Worm (Caenorhabditis elegans) whole organism, L4/young adult: ENCODE results near the gene pkg-2.

Experiments
- W03F9.2 ChIP-seq: fragments of 150-350 bp; optimal IDR thresholded peaks from 2 replicates; lab custom pipeline; 2014; ENCODE audit warnings: missing biosample characterization, missing genetic modification characterization
- him-1 ChIP-seq: sonication (generic microtip); optimal IDR thresholded peaks from 2 replicates; lab custom pipeline; 2016; ENCODE audit warnings: missing genotype, missing genetic modification reagents, missing genetic modification characterization, missing compliant biosample characterization

DNA sequence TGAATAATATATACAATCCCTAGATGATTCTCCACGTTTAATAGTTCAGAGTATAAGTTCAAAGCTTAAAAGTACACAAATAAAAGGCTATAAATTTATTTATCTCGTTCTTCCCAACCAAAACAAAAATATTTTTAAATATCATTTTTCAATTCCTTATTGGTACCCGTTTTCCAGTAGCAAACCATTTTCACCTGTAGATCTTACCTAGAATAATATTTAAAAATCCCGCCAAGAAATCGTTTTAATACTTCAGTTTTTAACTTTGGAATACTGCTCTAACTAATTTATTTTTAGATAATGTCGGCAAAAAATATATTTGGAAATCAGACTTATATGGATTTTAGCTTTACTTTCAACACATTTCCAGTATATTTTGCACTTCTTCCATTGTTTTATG, 28.5 kb upstream of the pkg-2 start, which contains the start of gene sru-7:
- TF ChIP-seq W03F9.2 (no peak), him-1 (tag; lab: Kevin White, UChicago) (no peak)
